Worm (Caenorhabditis elegans): Measurements from ENCODE around the gene pid-1.

DNA sequence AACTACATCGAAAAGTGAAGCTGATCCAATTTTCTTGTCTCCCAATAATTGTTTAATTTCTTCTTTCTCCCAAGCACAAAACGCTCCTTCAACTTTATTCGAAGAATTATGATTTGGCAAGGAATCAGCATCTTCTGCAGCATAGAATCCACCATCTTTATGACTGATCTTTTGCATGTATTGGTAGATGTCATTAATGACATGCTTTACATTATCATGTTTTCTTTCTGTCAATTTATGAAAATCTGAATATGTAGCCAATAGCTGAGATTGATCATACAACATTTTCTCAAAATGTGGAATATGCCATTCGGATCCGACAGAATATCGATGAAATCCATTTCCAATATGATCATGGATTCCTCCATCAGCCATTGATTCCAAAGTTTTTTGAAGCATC is 6.8 kb upstream of the pid-1 start:
- TF ChIP-seq mml-1 (tag; optimal IDR thresholded peaks at IDR 0.05), result no peak
- TF ChIP-seq ama-1 (optimal IDR thresholded peaks at IDR 0.05), result no peak
- no peak for TF ChIP-seq daf-12 (tag; optimal IDR thresholded peaks at IDR 0.05)
- no peak for TF ChIP-seq lin-39 (tag; optimal IDR thresholded peaks at IDR 0.05)
- no peak for TF ChIP-seq nhr-237 (tag; optimal IDR thresholded peaks at IDR 0.05)
- no peak for TF ChIP-seq zag-1 (tag; optimal IDR thresholded peaks at IDR 0.05)
- no peak for TF ChIP-seq ztf-11 (tag; optimal IDR thresholded peaks at IDR 0.05)
- TF ChIP-seq ceh-28 (tag; optimal IDR thresholded peaks at IDR 0.05), result no peak
- no peak for TF ChIP-seq egl-27 (tag; optimal IDR thresholded peaks at IDR 0.05)
- TF ChIP-seq ceh-82 (tag; optimal IDR thresholded peaks at IDR 0.05), result no peak
- TF ChIP-seq pqm-1 (tag; optimal IDR thresholded peaks at IDR 0.05), result no peak

Data from whole organism, L3 larva.